Worm (Caenorhabditis elegans): ENCODE measurements around the gene C40A11.8.
A peak's percentile ranks its signal among the peaks of the same experiment; 100 is the strongest.

The C40A11.8 gene

DNA sequence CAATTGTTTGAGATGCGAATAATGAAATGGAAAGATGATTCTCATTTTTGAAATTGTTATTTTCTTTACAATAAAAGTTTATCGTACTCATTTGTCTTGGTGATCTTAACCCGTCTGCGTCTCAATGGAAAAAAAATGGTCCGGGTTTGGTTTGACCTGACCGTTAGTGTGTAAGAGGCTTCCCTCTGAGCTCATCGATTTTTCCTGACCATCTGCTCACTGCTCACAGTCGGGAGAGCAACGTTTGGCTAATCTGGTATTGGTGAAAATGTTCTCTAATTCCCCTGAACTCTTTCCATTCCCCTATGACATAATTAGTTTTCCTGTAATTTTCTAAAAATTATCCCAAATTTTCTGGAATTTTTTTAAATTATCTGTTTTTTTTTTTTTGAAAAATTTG lies 11.8 kb downstream of the C40A11.8 start:
- TF ChIP-seq ztf-4 (tag; optimal IDR thresholded peaks at IDR 0.05), result no peak
- TF ChIP-seq blmp-1 (tag; optimal IDR thresholded peaks at IDR 0.05; ENCODE audit: insufficient read depth), result no peak
- no peak for TF ChIP-seq nhr-23 (tag; optimal IDR thresholded peaks at IDR 0.05)
- TF ChIP-seq ztf-11 (tag; optimal IDR thresholded peaks at IDR 0.05), result no peak
- no peak for TF ChIP-seq sma-9 (GFP tag; optimal IDR thresholded peaks at IDR 0.05)
- TF ChIP-seq sma-9 (tag; optimal IDR thresholded peaks at IDR 0.05), result no peak
- no peak for TF ChIP-seq R02D3.7 (tag; optimal IDR thresholded peaks at IDR 0.05)
- no peak for TF ChIP-seq sem-4 (tag; optimal IDR thresholded peaks at IDR 0.05)
- TF ChIP-seq sma-3 (GFP tag; optimal IDR thresholded peaks at IDR 0.05), result no peak
- no peak for TF ChIP-seq nhr-21 (tag; optimal IDR thresholded peaks at IDR 0.05)
- TF ChIP-seq elt-3 (tag; optimal IDR thresholded peaks at IDR 0.05), result no peak
- TF ChIP-seq F13H6.1 (tag; optimal IDR thresholded peaks at IDR 0.05), result no peak
- no peak for TF ChIP-seq lin-13 (GFP tag; optimal IDR thresholded peaks at IDR 0.05)

DNA sequence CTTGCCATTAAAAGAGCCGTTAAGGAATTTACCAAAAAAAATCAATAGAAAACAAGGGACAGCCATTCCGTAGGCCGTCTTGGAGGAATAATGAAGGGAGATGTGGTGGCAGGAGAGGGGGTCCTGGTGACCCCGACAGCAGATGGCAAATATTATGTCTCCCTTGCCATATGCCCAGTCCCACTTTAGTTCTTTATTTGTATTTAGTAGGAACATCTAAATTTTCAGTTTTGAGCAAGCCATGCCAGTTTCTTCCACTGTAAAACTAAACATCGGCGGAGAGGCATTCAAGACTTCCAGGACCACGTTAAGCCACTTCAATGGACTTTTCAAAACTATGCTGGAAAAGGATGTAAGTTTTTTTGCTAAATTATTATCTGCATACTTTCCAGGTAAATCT lies 13.5 kb downstream of the C40A11.8 start, which contains the start of gene C40A11.4:
Gene C40A11.4, plus strand, starts transcription at position 188 of the 400 bp plus-strand sequence.
- no peak for TF ChIP-seq unc-55 (GFP tag; optimal IDR thresholded peaks at IDR 0.05)
- TF ChIP-seq mbf-1 (tag; optimal IDR thresholded peaks at IDR 0.05), result no peak
- TF ChIP-seq nhr-77 (tag; optimal IDR thresholded peaks at IDR 0.05), result no peak
- TF ChIP-seq nhr-21 (tag; optimal IDR thresholded peaks at IDR 0.05), result no peak
- TF ChIP-seq elt-3 (tag; optimal IDR thresholded peaks at IDR 0.05), result no peak
- no peak for TF ChIP-seq aly-2 (tag; optimal IDR thresholded peaks at IDR 0.05)
- TF ChIP-seq unc-62 (GFP tag; optimal IDR thresholded peaks at IDR 0.05), result no peak
- no peak for TF ChIP-seq nhr-6 (tag; optimal IDR thresholded peaks at IDR 0.05)
- no peak for TF ChIP-seq Y55F3AM.14 (GFP tag; optimal IDR thresholded peaks at IDR 0.05)
- no peak for TF ChIP-seq lin-13 (GFP tag; optimal IDR thresholded peaks at IDR 0.05)
- no peak for TF ChIP-seq ZK546.5 (tag; optimal IDR thresholded peaks at IDR 0.05)

DNA sequence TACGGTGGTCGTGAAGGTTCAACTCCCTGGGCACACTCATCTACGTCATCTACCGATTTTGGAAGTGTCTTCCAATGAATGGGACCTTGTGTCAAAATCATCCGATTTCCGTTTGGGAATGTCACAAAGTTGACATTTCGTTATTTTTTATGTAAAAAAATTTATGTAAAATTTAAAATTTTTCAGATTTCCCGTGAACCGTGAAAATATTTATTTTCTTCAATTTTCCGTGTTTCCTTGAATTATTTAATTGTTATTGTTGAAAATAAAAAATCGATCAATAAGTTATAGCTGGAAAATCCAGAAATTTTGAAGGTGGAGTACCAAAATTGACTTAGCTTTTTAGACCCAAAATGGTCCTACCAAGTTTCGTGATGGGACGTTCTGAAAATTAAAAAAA lies 15.1 kb downstream of the C40A11.8 start, which contains the start of gene hpo-7:
Gene hpo-7, minus strand, starts transcription at position 101 of the 400 bp plus-strand sequence.
- TF ChIP-seq nhr-11 (tag; optimal IDR thresholded peaks at IDR 0.05) (no peak), Y55F3AM.14 (GFP tag; optimal IDR thresholded peaks at IDR 0.05) (no peak), mbf-1 (tag; optimal IDR thresholded peaks at IDR 0.05) (no peak), nhr-21 (tag; optimal IDR thresholded peaks at IDR 0.05) (no peak), dmd-4 (tag; optimal IDR thresholded peaks at IDR 0.05) (no peak), unc-39 (tag; optimal IDR thresholded peaks at IDR 0.05) (no peak), nhr-23 (tag; optimal IDR thresholded peaks at IDR 0.05) (no peak)

- no peak for TF ChIP-seq nhr-25 (tag; optimal IDR thresholded peaks at IDR 0.05)
- TF ChIP-seq ceh-16 (tag; optimal IDR thresholded peaks at IDR 0.05), result no peak
- no peak for TF ChIP-seq snpc-4 (tag; optimal IDR thresholded peaks at IDR 0.05)
- TF ChIP-seq mdl-1 (tag; optimal IDR thresholded peaks at IDR 0.05), result no peak
- no peak for TF ChIP-seq ceh-82 (tag; optimal IDR thresholded peaks at IDR 0.05)
- no peak for TF ChIP-seq mbf-1 (tag; optimal IDR thresholded peaks at IDR 0.05)
- no peak for TF ChIP-seq ZK546.5 (tag; optimal IDR thresholded peaks at IDR 0.05)
- TF ChIP-seq sma-3 (GFP tag; optimal IDR thresholded peaks at IDR 0.05), result no peak
- no peak for TF ChIP-seq ztf-4 (tag; optimal IDR thresholded peaks at IDR 0.05)
- no peak for TF ChIP-seq lsy-2 (tag; optimal IDR thresholded peaks at IDR 0.05)
- TF ChIP-seq crh-2 (tag; optimal IDR thresholded peaks at IDR 0.05), result no peak
- no peak for TF ChIP-seq Y55F3AM.14 (GFP tag; optimal IDR thresholded peaks at IDR 0.05)
- TF ChIP-seq nhr-11 (tag; optimal IDR thresholded peaks at IDR 0.05), result no peak
- TF ChIP-seq egl-27 (tag; optimal IDR thresholded peaks at IDR 0.05), result no peak
Measured at ce11 chrII:2130770-2131169, 20.0 kb downstream of the C40A11.8 start, which contains the start of gene sdz-28. Gene sdz-28 (plus strand): TSS chrII:2131070.

DNA sequence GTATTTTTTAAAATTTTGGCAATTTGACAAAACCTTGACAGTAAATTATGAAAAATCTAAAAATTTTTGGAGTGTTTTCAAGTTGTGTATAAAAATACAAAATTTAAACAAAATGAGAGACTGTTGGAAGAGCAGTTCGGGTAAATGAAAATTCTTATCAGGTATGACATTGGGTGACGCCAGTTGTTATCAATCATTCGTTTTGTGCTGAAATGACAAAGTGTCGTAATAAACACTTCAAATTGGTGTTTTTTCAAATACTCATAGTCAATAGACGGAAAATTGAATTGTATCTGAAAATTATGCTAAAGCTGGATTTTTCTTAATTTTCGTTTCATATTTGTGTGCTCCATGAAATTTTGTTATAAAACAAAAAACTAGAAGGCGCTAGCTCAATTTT lies 28.0 kb downstream of the C40A11.8 start:
- TF ChIP-seq fos-1 (tag; optimal IDR thresholded peaks at IDR 0.05) (peak; percentile 76), lin-13 (GFP tag; optimal IDR thresholded peaks at IDR 0.05) (no peak)

- TF ChIP-seq fos-1 (tag; optimal IDR thresholded peaks at IDR 0.05) (peak; percentile 48), nhr-6 (tag; optimal IDR thresholded peaks at IDR 0.05) (no peak), lin-39 (tag; optimal IDR thresholded peaks at IDR 0.05) (no peak), alr-1 (tag; optimal IDR thresholded peaks at IDR 0.05) (no peak), nhr-12 (tag; optimal IDR thresholded peaks at IDR 0.05) (no peak)
Measured at ce11 chrII:2122091-2122490, 28.6 kb downstream of the C40A11.8 start, which contains the start of gene math-37. Gene math-37 (minus strand): TSS chrII:2122191.

Measured in whole organism, L2 larva.